Fruit fly (Drosophila melanogaster): ENCODE data around the gene Pcp.

Pcp gene

dm6 chr2L:7042150-7042811, 20.8 kb downstream of the Pcp start (continued):
- peak in 1 of 2 experiments; percentile 38 for TF ChIP-seq ss (GFP tag; optimal IDR thresholded peaks at IDR 0.05)
- peak; percentile 28; the same call in 1 of the 2 replicates for TF ChIP-seq CG11294 (GFP tag; IDR thresholded peaks at IDR 0.05)
- TF ChIP-seq CG8319 (GFP tag; optimal IDR thresholded peaks at IDR 0.05): no peak
- TF ChIP-seq salr (GFP tag; optimal IDR thresholded peaks at IDR 0.05): peak in 1 of 2 experiments; percentile 66
- TF ChIP-seq CG15336 (GFP tag; IDR thresholded peaks at IDR 0.05): peak; percentile 84
- TF ChIP-seq OdsH (GFP tag; optimal IDR thresholded peaks at IDR 0.05): peak; percentile 30
- TF ChIP-seq CG6792 (GFP tag; optimal IDR thresholded peaks at IDR 0.05): no peak
- TF ChIP-seq Hr38 (GFP tag; optimal IDR thresholded peaks at IDR 0.05): no peak
- TF ChIP-seq CG6854 (GFP tag; optimal IDR thresholded peaks at IDR 0.05): peak; percentile 52
- peak; percentile 20 for TF ChIP-seq dac (GFP tag; optimal IDR thresholded peaks at IDR 0.05)
- peak; percentile 72 for TF ChIP-seq Gug (GFP tag; IDR thresholded peaks at IDR 0.05)
- peak; percentile 81 for TF ChIP-seq Eip78C (GFP tag)
- no peak for TF ChIP-seq Ets96B (tag; optimal IDR thresholded peaks at IDR 0.05)

- TF ChIP-seq CG11294 (GFP tag; IDR thresholded peaks at IDR 0.05): 0 out of 2 replicates have a peak, but pooled peaks have one; percentile 5
- peak; percentile 61 for TF ChIP-seq Smox (GFP tag; optimal IDR thresholded peaks at IDR 0.05)
- TF ChIP-seq Eip78C (GFP tag): peak; percentile 86
- no peak for TF ChIP-seq Sox15 (GFP tag; optimal IDR thresholded peaks at IDR 0.05)
- peak; percentile 29; the same call in 1 of the 3 replicates for TF ChIP-seq eg (GFP tag; IDR thresholded peaks at IDR 0.05)
- peak; percentile 3 for TF ChIP-seq Ets21C (GFP tag; optimal IDR thresholded peaks at IDR 0.05)
- no peak for TF ChIP-seq CG11762 (GFP tag; optimal IDR thresholded peaks at IDR 0.05; ENCODE audit: insufficient read depth)
- TF ChIP-seq Hr4 (GFP tag; optimal IDR thresholded peaks at IDR 0.05): peak; percentile 24
- peak; percentile 3 for TF ChIP-seq CG11902 (GFP tag; optimal IDR thresholded peaks at IDR 0.05)
- no peak for TF ChIP-seq CG16779 (tag; optimal IDR thresholded peaks at IDR 0.05)
- TF ChIP-seq fd59A (GFP tag; optimal IDR thresholded peaks at IDR 0.05): peak; percentile 20
- peak; percentile 52 for TF ChIP-seq Blimp-1 (GFP tag; optimal IDR thresholded peaks at IDR 0.05)
- TF ChIP-seq CG8319 (GFP tag; optimal IDR thresholded peaks at IDR 0.05): peak; percentile 16
- TF ChIP-seq net (GFP tag; optimal IDR thresholded peaks at IDR 0.05): peak; percentile 22
- peak; percentile 63 for TF ChIP-seq CG32006 (GFP tag; optimal IDR thresholded peaks at IDR 0.05)
- TF ChIP-seq acj6 (GFP tag; optimal IDR thresholded peaks at IDR 0.05): peak; percentile 52
- peak; percentile 32 for TF ChIP-seq CG34406 (GFP tag; optimal IDR thresholded peaks at IDR 0.05)
- TF ChIP-seq ss (GFP tag; optimal IDR thresholded peaks at IDR 0.05): peak in 1 of 2 experiments; percentile 25
- TF ChIP-seq fkh (GFP tag; optimal IDR thresholded peaks at IDR 0.05): peak; percentile 92
- TF ChIP-seq CG15336 (GFP tag; IDR thresholded peaks at IDR 0.05): 0 out of 2 replicates have a peak, but pooled peaks have one; percentile 23
- peak; percentile 32; the same call in 2 of the 3 replicates for TF ChIP-seq CG6163 (GFP tag; IDR thresholded peaks at IDR 0.05)
- TF ChIP-seq cyc (GFP tag; optimal IDR thresholded peaks at IDR 0.05): peak; percentile 57
- TF ChIP-seq fd85E (GFP tag; optimal IDR thresholded peaks at IDR 0.05): no peak
- TF ChIP-seq CG6276 (GFP tag; optimal IDR thresholded peaks at IDR 0.05): peak; percentile 35
- TF ChIP-seq svp (GFP tag): peak; percentile 88
- TF ChIP-seq CG3032 (tag; optimal IDR thresholded peaks at IDR 0.05): peak; percentile 20
- no peak for TF ChIP-seq CG1621 (tag; optimal IDR thresholded peaks at IDR 0.05)
- peak; percentile 42 for TF ChIP-seq Eip75B (GFP tag; optimal IDR thresholded peaks at IDR 0.05)
- TF ChIP-seq OdsH (GFP tag; optimal IDR thresholded peaks at IDR 0.05): peak; percentile 44
- TF ChIP-seq CG6792 (GFP tag; optimal IDR thresholded peaks at IDR 0.05): no peak
- no peak for TF ChIP-seq Ets96B (tag; optimal IDR thresholded peaks at IDR 0.05)
- TF ChIP-seq CG6808 (GFP tag; optimal IDR thresholded peaks at IDR 0.05): peak; percentile 45
- TF ChIP-seq CG4318 (GFP tag; optimal IDR thresholded peaks at IDR 0.05): peak; percentile 20
- peak; percentile 28 for TF ChIP-seq achi (GFP tag; optimal IDR thresholded peaks at IDR 0.05)
- TF ChIP-seq CG9139 (GFP tag; optimal IDR thresholded peaks at IDR 0.05): no peak
- TF ChIP-seq pdm3 (GFP tag; optimal IDR thresholded peaks at IDR 0.05): peak; percentile 40
- TF ChIP-seq Met (GFP tag; optimal IDR thresholded peaks at IDR 0.05): peak; percentile 66
- no peak for TF ChIP-seq CG6854 (GFP tag; optimal IDR thresholded peaks at IDR 0.05)
- peak; percentile 79 for TF ChIP-seq vri (GFP tag; optimal IDR thresholded peaks at IDR 0.05)
- no peak for TF ChIP-seq Hr38 (GFP tag; optimal IDR thresholded peaks at IDR 0.05)
- TF ChIP-seq esn (GFP tag; optimal IDR thresholded peaks at IDR 0.05): peak; percentile 73
- peak; percentile 67 for TF ChIP-seq topi (GFP tag; optimal IDR thresholded peaks at IDR 0.05)
Measured at dm6 chr2L:7043039-7043905, 21.8 kb downstream of the Pcp start.
